Fruit fly (Drosophila melanogaster): Measurements from ENCODE around the gene chrb.

The chrb gene

DNA sequence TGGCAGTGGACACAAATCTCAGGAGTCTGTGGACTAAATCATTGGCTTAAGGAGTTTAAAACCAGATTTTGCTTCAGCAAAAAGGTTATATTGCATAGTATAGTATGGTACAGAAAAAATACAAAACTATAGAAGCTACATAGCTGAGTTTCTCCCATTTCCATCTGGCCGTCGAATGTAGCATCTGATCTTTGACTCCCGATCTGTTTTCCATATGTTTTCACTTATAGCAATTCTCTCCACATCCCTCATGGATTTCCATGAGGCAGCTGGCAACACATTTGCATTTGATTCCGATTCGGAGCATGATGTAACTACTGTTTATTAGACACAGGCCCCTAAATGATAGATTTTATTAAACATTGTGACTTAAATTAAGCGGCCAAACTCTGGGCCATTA, 46.6 kb upstream of the chrb start:
- TF ChIP-seq rgr (GFP tag; optimal IDR thresholded peaks at IDR 0.05) = no peak

DNA sequence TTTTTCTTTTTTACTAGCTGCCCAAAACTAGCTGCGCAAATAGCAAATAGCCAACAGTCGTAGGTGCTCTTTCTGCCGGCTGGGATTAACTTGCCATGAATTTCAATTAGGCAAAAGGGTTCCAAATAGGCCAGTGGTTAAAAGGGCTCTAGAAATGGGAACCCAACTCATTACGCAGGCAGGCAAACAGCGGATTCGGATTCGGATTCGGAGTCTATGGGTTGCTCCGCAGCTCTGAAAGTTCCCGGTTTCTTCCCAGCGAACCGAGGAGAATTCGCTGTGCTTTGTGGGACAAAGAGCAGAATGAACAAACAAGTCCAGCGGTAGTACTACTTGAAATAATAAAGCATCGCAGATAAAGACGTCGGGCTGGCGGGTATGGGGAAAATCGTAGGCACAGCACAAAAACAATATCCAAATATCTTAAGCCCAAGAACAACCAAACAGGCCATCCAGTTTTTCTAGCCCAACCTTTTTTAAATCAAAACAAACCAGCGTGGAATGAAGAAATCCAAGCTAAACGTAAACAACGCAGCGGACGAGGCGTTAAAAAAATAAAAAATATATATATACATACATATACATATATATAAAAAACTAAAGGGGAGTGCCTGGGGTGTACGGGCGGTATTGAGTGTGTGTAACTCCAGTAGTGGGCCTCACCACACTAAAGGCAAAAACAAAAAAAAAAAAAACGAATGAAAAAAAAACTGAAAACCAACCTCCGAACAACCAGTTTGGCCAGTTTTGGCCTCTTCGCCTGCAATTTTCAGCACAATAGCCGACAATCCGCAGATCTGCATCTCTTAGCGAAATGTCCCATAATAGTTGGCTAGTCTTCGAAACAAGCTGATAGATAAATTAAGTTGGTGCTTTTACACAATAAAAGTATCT, 45.2 kb upstream of the chrb start:
- TF ChIP-seq psq (GFP tag; optimal IDR thresholded peaks at IDR 0.05) (peak; percentile 55), Hr83 (GFP tag; optimal IDR thresholded peaks at IDR 0.05; ENCODE audit: poor library complexity, severe bottlenecking) (no peak)

DNA sequence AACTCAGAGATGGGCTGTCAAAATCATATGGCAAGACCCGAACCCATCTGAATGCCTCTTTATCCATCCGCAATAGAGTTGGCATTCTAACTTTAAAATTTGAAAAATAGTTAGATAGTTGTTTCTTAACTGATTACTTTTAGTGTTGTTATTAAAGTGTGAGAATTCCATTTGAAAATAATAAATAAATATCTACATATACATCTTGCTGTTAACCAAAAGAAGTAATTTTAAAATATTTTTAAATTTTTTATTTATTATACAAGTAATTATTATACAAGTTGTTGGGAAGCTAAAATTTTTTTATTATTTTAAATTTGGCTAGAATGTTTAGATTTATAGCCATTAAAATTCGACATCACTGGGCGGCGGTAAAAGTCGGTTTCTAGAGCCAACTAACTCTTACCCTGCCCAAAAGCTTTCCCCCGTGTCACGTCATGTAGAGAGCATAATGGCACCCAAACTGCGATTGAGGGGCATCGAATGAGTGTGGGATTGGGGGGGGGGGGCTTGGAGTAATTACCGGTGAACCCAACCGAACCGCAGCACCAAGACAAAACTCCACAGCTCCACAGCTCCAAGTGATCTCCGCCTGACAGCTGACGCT, 43.8 kb upstream of the chrb start:
- peak; percentile 2 for TF ChIP-seq fru (GFP tag; optimal IDR thresholded peaks at IDR 0.05)
- TF ChIP-seq ey (GFP tag; optimal IDR thresholded peaks at IDR 0.05) = no peak
- no peak for TF ChIP-seq Vsx2 (GFP tag; optimal IDR thresholded peaks at IDR 0.05; ENCODE audit: partially characterized antibody)
- TF ChIP-seq woc (GFP tag; optimal IDR thresholded peaks at IDR 0.05) = no peak
- TF ChIP-seq Dfd (GFP tag; optimal IDR thresholded peaks at IDR 0.05) = peak; percentile 42
- TF ChIP-seq Sp1 (GFP tag; optimal IDR thresholded peaks at IDR 0.05) = peak; percentile 11
- peak; percentile 15 for TF ChIP-seq psq (GFP tag; optimal IDR thresholded peaks at IDR 0.05)
- no peak for TF ChIP-seq N (GFP tag; optimal IDR thresholded peaks at IDR 0.05)
- TF ChIP-seq tai (GFP tag; optimal IDR thresholded peaks at IDR 0.05) = no peak
- no peak for TF ChIP-seq rgr (GFP tag; optimal IDR thresholded peaks at IDR 0.05)
- TF ChIP-seq foxo (GFP tag; optimal IDR thresholded peaks at IDR 0.05) = peak in 1 of 2 experiments; percentile 2
- TF ChIP-seq HLH106 (tag; optimal IDR thresholded peaks at IDR 0.05) = peak; percentile 16

DNA sequence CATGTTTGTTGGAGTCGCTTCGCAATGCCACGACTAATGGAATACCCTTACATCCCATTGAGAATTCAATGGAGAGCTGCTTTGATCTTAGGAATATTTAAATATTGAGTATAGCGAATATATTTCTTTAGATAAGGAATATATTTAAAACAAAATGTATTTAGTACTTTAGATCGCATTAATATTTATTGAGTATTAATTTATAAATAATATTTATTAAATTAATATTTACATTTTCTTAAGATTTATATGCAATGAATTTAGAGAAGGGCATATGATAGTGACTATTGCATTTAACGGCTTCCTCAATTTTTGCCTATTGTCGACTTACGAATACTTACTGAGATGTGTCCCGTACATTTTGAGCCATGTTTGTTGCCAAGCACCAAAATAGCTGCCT, 43.2 kb upstream of the chrb start:
- no peak for TF ChIP-seq Dfd (GFP tag; optimal IDR thresholded peaks at IDR 0.05)
- TF ChIP-seq dsf (GFP tag; optimal IDR thresholded peaks at IDR 0.05; ENCODE audit: borderline replicate concordance) = no peak
- no peak for TF ChIP-seq dmrt93B (GFP tag; optimal IDR thresholded peaks at IDR 0.05)
- TF ChIP-seq h (GFP tag; optimal IDR thresholded peaks at IDR 0.05) = no peak
- TF ChIP-seq tai (GFP tag; optimal IDR thresholded peaks at IDR 0.05) = no peak
- no peak for TF ChIP-seq usp (GFP tag; optimal IDR thresholded peaks at IDR 0.05)
- TF ChIP-seq Hr78 (GFP tag; optimal IDR thresholded peaks at IDR 0.05) = no peak

DNA sequence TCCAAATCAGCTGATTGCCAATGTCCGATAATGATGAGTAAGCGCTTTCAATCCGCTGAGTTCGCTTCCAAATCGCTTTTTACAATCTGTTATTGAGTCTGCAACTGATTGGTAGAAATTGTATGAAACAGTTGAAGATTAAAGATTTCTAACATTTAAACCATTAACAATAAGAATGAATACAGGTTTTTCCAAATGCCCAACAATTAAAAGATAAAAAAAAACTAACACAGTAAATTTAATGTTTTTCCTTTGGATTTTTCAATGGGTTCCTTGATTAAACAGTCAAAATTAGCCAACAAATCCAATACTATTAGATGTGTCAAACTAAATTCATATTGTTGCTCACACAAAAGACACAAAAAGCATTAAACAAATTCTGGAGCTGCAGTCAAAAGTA, 42.5 kb upstream of the chrb start, which contains the start of gene CG7557:
Gene CG7557, plus strand, starts transcription at position 301 of the 400 bp plus-strand sequence.
- TF ChIP-seq Dif (GFP tag; optimal IDR thresholded peaks at IDR 0.05; ENCODE audit: partially characterized antibody) (no peak), Hr83 (GFP tag; optimal IDR thresholded peaks at IDR 0.05; ENCODE audit: poor library complexity, severe bottlenecking) (no peak), foxo (GFP tag; optimal IDR thresholded peaks at IDR 0.05) (no peak), sage (GFP tag; optimal IDR thresholded peaks at IDR 0.05) (no peak), sv (GFP tag; optimal IDR thresholded peaks at IDR 0.05) (no peak), psq (GFP tag; optimal IDR thresholded peaks at IDR 0.05) (no peak), CrebA (GFP tag; optimal IDR thresholded peaks at IDR 0.05; ENCODE audit: borderline replicate concordance) (no peak), CG32264 (GFP tag; optimal IDR thresholded peaks at IDR 0.05) (no peak)

DNA sequence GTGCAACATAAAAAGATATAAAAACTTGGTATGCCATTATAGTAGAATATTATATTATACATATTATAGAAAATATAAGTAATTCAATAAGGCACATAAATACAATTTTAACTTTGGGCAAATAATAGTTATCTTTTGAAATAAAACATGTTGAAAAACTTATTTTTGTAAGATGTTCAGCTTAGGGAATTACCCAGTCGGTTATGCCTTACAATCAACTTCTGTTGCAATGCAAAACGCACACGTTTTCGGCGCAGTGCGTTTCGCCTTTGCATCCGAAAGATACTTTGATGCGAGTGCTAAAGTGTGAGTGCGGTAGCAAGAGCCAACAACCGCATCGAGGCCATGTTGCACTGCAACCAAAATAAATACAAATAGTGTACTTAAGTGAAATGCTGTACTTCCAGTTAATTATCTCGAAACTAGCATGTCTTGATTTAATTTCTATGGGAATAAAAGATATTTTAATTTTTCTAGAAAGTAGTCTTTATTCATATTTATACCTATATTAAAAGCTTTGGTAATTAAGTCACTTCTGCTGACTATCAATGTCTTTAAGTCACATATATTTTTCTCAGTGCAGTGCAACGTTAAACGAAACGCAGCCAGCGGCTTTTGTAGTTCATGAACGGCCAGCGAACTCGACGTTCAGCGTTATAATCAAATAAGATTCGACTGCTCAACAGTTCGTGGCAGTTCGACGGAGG, 40.2 kb upstream of the chrb start:
- TF ChIP-seq Vsx2 (GFP tag; optimal IDR thresholded peaks at IDR 0.05; ENCODE audit: partially characterized antibody) (no peak), rgr (GFP tag; optimal IDR thresholded peaks at IDR 0.05) (peak; percentile 24), Hr78 (GFP tag; optimal IDR thresholded peaks at IDR 0.05) (no peak), CG9705 (GFP tag; optimal IDR thresholded peaks at IDR 0.05) (peak; percentile 12), OdsH (GFP tag; optimal IDR thresholded peaks at IDR 0.05) (peak; percentile 6), ey (GFP tag; optimal IDR thresholded peaks at IDR 0.05) (peak; percentile 44), tai (GFP tag; optimal IDR thresholded peaks at IDR 0.05) (no peak), Mio (GFP tag; optimal IDR thresholded peaks at IDR 0.05) (no peak), h (GFP tag; optimal IDR thresholded peaks at IDR 0.05) (peak; percentile 72), woc (GFP tag; optimal IDR thresholded peaks at IDR 0.05) (peak; percentile 52), foxo (GFP tag; optimal IDR thresholded peaks at IDR 0.05) (peak in 1 of 2 experiments; percentile 53), sv (GFP tag; optimal IDR thresholded peaks at IDR 0.05) (no peak), dmrt93B (GFP tag; optimal IDR thresholded peaks at IDR 0.05) (peak; percentile 2), HLH106 (tag; optimal IDR thresholded peaks at IDR 0.05) (peak; percentile 71), br (GFP tag; optimal IDR thresholded peaks at IDR 0.05) (peak; percentile 66), Hnf4 (GFP tag; optimal IDR thresholded peaks at IDR 0.05) (peak; percentile 20), psq (GFP tag; optimal IDR thresholded peaks at IDR 0.05) (no peak), dl (GFP tag; optimal IDR thresholded peaks at IDR 0.05; ENCODE audit: insufficient read depth in 1 of 2, partially characterized antibody in 2 of 2) (no peak), usp (GFP tag; optimal IDR thresholded peaks at IDR 0.05) (no peak), fru (GFP tag; optimal IDR thresholded peaks at IDR 0.05) (peak; percentile 77), jim (GFP tag; optimal IDR thresholded peaks at IDR 0.05) (no peak), Dif (GFP tag; optimal IDR thresholded peaks at IDR 0.05; ENCODE audit: partially characterized antibody) (no peak), N (GFP tag; optimal IDR thresholded peaks at IDR 0.05) (no peak), CrebA (GFP tag; optimal IDR thresholded peaks at IDR 0.05; ENCODE audit: borderline replicate concordance) (no peak), dsf (GFP tag; optimal IDR thresholded peaks at IDR 0.05; ENCODE audit: borderline replicate concordance) (no peak), Jra (GFP tag; optimal IDR thresholded peaks at IDR 0.05) (no peak), CG32264 (GFP tag; optimal IDR thresholded peaks at IDR 0.05) (no peak), sage (GFP tag; optimal IDR thresholded peaks at IDR 0.05) (no peak)
